Fruit fly (Drosophila melanogaster): ENCODE data around the gene E23.

The E23 gene

DNA sequence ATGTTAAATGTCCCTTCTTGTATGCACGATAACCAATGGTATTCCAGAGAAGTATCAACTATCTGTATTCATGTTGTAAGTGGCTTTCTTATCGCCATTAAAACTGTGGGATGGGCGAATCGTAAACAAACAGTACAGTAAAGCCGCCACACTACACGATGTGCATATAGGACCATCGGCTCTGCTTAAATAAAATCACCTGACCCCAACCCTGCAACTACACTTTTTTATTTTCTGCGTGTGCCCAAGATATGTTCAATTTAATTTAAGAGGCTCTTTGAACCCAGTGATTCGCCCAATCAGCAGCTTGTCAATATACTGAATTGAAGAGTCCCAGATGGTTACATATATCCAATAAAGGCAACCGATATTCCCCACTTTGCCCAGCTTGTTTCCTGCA, 54.8 kb downstream of the E23 start:
- no peak for TF ChIP-seq CG17801 (GFP tag; optimal IDR thresholded peaks at IDR 0.05; ENCODE audit: partially characterized antibody)

DNA sequence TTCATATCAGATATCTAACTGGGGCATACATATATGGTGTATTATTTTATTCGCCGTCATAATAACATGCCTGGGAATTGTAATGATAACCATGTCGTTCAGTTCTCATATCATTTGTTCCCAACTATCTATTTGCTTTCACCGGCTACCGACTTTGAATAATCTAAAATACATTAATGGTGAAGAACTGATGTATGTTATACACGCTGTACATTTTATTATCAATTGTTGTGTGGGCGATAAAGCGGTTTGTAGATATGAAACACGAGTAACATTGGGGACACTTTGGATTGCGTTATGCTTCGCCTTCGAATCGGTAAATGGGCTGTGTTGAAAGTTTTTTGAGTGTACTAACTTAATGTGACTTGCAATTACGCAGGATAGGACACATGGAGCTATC, 55.5 kb downstream of the E23 start:
- no peak for TF ChIP-seq CG17801 (GFP tag; optimal IDR thresholded peaks at IDR 0.05; ENCODE audit: partially characterized antibody)

- TF ChIP-seq CG17801 (GFP tag; optimal IDR thresholded peaks at IDR 0.05; ENCODE audit: partially characterized antibody) = no peak
Measured at dm6 chr2L:3298065-3298469, 56.6 kb downstream of the E23 start.

- no peak for TF ChIP-seq CG17801 (GFP tag; optimal IDR thresholded peaks at IDR 0.05; ENCODE audit: partially characterized antibody)
Measured at dm6 chr2L:3294572-3294971, 60.1 kb downstream of the E23 start, which contains the start of gene CG9664. Gene CG9664 (minus strand): TSS chr2L:3294706.

DNA sequence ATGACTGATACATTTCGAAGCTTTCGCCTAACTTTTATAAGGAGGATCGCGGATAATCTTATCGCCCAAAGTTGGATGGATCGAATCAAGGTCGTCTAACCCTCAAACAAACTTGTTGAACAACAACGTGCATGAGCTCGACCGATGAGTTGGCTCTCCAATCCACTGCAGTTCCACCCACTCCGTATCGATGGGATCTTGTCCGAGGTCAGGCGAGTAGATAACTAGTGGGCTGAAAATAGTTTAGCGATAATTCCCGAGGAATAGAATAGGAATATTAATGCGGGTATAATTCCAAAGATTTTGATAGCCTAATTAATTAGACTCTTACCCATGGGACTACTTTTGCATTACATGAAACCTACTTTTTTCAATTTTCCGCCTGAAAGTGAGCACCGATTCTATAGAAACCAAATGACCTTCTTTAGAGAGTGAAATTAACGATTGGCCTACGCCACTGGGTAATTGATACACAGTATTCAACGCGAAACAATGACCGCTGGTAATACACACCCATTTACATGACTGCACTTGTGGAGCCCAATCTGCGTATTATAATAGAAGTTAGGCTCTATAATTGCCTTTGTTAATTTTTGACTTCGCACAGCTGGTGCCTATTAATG, 60.8 kb downstream of the E23 start:
- no peak for TF ChIP-seq CG17801 (GFP tag; optimal IDR thresholded peaks at IDR 0.05; ENCODE audit: partially characterized antibody)
